Worm (Caenorhabditis elegans) whole organism, L4 larva: ENCODE data around the gene ZK1240.3.

Source experiments
- R02D3.7 ChIP-seq: fragments of 150-350 bp; sonication (generic microtip); optimal IDR thresholded peaks from 3 replicates; lab custom pipeline; 2014; ENCODE audit warnings: missing biosample characterization, missing genetic modification characterization
- ceh-62 ChIP-seq: sonication (generic microtip); optimal IDR thresholded peaks from 2 replicates; lab custom pipeline; 2017; ENCODE audit warnings: missing biosample characterization, missing genetic modification characterization
- dpl-1 ChIP-seq: fragments of 150-350 bp; optimal IDR thresholded peaks from 2 replicates; lab custom pipeline; 2014; ENCODE audit warnings: missing biosample characterization, missing genetic modification reagents, missing genetic modification characterization
- lin-13 ChIP-seq: fragments of 150-350 bp; optimal IDR thresholded peaks from 2 replicates; lab custom pipeline; 2014; ENCODE audit warnings: missing biosample characterization, missing genetic modification reagents, missing genetic modification characterization
- nhr-237 ChIP-seq: sonication (generic microtip); optimal IDR thresholded peaks from 2 replicates; lab custom pipeline; 2017; ENCODE audit warnings: missing biosample characterization, missing genetic modification characterization
- nhr-25 ChIP-seq: sonication (generic microtip); optimal IDR thresholded peaks from 2 replicates; lab custom pipeline; 2017; ENCODE audit warnings: missing genetic modification characterization, mild to moderate bottlenecking, missing compliant biosample characterization, antibody characterized with exemption, moderate library complexity, borderline replicate concordance; ENCODE audit not compliant: insufficient read depth
- nhr-28 ChIP-seq: fragments of 150-350 bp; optimal IDR thresholded peaks from 2 replicates; lab custom pipeline; 2014; ENCODE audit warnings: missing biosample characterization, missing genetic modification characterization
- pqm-1 ChIP-seq: sonication (generic microtip); optimal IDR thresholded peaks from 2 replicates; lab custom pipeline; 2017; ENCODE audit warnings: missing biosample characterization, missing genetic modification characterization
- tag-97 ChIP-seq: fragments of 200-800 bp; sonication (Bioruptor generic); IDR thresholded peaks from 2 replicates; pipeline ENCODE4 v1.3.6; 2022; ENCODE audit warnings: missing genetic modification characterization, missing compliant biosample characterization
- unc-130 ChIP-seq: sonication (generic microtip); optimal IDR thresholded peaks from 2 replicates; lab custom pipeline; 2016; ENCODE audit warnings: missing genetic modification reagents, missing genetic modification characterization, missing compliant biosample characterization
- unc-62 ChIP-seq, 3 experiments: fragments of 150-350 bp in 1 of 3; sonication (generic microtip); optimal IDR thresholded peaks in 2 of 3; peaks in 1 of 3; 1 replicate in 1 of 3; 2 replicates in 2 of 3; lab custom pipeline; 2014 to 2017; ENCODE audit warnings: missing biosample characterization in 3 of 3, missing genetic modification characterization in 3 of 3, missing genetic modification reagents in 3 of 3, missing genotype in 1 of 3

DNA sequence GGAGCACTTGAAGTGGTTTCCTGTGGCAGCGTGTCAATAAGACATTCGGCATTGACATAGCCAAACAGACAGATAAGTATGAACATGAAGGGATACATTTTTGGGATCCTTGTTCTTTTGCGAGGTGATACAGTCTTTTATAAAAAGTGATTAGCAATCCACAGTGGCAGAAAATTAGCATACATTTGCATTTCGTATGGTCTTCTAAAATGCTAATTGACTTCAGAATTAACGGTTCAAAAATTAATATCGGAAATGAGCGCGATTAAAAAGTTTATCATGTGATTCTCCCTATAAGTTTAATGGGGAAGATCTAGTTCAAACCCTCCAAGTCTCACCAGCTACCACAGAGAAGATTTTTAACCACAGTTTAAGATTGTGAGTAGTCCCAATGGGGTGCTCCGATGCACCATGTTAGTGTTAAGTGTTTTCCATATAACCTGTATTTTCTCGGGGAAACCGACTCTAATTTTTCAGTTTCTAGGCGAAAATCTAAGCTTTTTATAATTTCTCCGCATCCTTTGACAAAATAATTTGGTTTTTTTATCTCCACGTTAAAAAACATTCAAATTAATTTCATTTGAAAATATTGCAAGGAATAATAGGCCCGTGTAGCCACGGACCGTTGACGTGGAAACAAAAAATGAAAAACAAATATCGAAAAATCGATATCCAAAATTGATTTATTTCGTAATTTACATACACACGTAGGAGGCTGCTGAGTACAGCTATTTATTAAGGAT is 46.7 kb downstream of the ZK1240.3 start, which contains the start of the genes F43C11.12 and F16G10.5:
- no peak for TF ChIP-seq ceh-62 (tag; lab: Kevin White, UChicago)
- TF ChIP-seq unc-62 (GFP tag; optimal IDR thresholded peaks at IDR 0.05 in 1 of 2; lab: Kevin White, UChicago), result peak in 1 of 2 experiments; percentile 32
- no peak for TF ChIP-seq unc-62 (tag; optimal IDR thresholded peaks at IDR 0.05; lab: Kevin White, UChicago)
- TF ChIP-seq lin-13 (GFP tag; lab: Kevin White, UChicago), result no peak
- no peak for TF ChIP-seq pqm-1 (tag; lab: Kevin White, UChicago)
- TF ChIP-seq unc-130, result no peak
- no peak for TF ChIP-seq nhr-237 (tag; lab: Kevin White, UChicago)
- no peak for TF ChIP-seq R02D3.7 (tag; lab: Kevin White, UChicago)
- TF ChIP-seq tag-97 (GFP tag; lab: Robert Waterston, UW), result no peak
- TF ChIP-seq dpl-1 (GFP tag; lab: Kevin White, UChicago), result no peak
- no peak for TF ChIP-seq nhr-28 (tag; lab: Kevin White, UChicago)
- TF ChIP-seq nhr-25 (tag; lab: Kevin White, UChicago), result no peak
